Worm (Caenorhabditis elegans): ENCODE results near the gene Y44A6C.2.

DNA sequence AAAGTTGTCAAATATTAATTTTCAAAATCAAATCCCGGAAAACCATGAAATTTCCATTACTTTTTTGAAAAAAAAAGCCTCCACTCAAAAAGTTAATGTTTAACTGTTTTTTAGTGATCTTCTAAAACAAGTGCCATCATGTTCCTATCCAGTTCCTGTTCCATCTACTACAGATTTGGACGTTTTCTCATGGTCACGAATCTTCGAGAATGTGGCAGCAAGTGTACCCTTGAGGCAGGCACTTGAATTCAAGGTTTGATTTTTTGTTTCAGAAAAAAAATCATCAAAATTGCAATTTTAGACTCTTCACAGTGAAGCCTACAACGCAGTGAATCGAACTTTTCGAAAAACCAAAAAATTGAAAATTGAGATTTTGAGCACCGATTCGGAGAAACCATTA is 7.5 kb upstream of the Y44A6C.2 start:
- no peak for TF ChIP-seq flt-1 (GFP tag; IDR thresholded peaks at IDR 0.05)
- no peak for TF ChIP-seq med-1 (GFP tag; optimal IDR thresholded peaks at IDR 0.05; ENCODE audit: insufficient read depth)
- no peak for TF ChIP-seq ztf-23 (GFP tag; IDR thresholded peaks at IDR 0.05)
- no peak for TF ChIP-seq klf-2 (GFP tag; conservative IDR thresholded peaks at IDR 0.05)
